Worm (Caenorhabditis elegans): ENCODE data around the gene emb-8.

ce11 chrIII:5196298-5197045 is 3.0 kb downstream of the emb-8 start:
- no peak for TF ChIP-seq hnd-1 (tag; optimal IDR thresholded peaks at IDR 0.05)
- no peak for TF ChIP-seq ama-1 (optimal IDR thresholded peaks at IDR 0.05)
- TF ChIP-seq flt-1 (GFP tag; IDR thresholded peaks at IDR 0.05): no peak
- no peak for TF ChIP-seq tbx-11 (GFP tag; IDR thresholded peaks at IDR 0.05)
- no peak for TF ChIP-seq tbx-37 (GFP tag; conservative IDR thresholded peaks at IDR 0.05)
- no peak for TF ChIP-seq tra-4 (tag; optimal IDR thresholded peaks at IDR 0.05)

Measured in whole organism, early embryonic.